Fruit fly (Drosophila melanogaster) whole organism, embryonic: ENCODE results near the gene Mms19.

Experiments used
- Abd-B ChIP-seq: fragments of 200-800 bp; sonication (Bioruptor generic); optimal IDR thresholded peaks from 2 replicates; lab custom pipeline; 2018; ENCODE audit warnings: missing biosample characterization, mild to moderate bottlenecking, missing genetic modification characterization, moderate library complexity
- Atf6 ChIP-seq: fragments of 200-800 bp; sonication (Bioruptor generic); IDR thresholded peaks from 2 replicates; pipeline ENCODE4 v1.3.6; 2022; ENCODE audit warnings: missing biosample characterization, missing genetic modification characterization
- BtbVII ChIP-seq: fragments of 200-800 bp; sonication (Bioruptor generic); optimal IDR thresholded peaks from 3 replicates; lab custom pipeline; 2017; ENCODE audit warnings: missing biosample characterization, mild to moderate bottlenecking, missing genetic modification characterization
- CG10209 ChIP-seq: fragments of 200-800 bp; sonication (Bioruptor generic); optimal IDR thresholded peaks from 3 replicates; lab custom pipeline; 2017; ENCODE audit warnings: missing biosample characterization, mild to moderate bottlenecking, missing genetic modification characterization, missing genetic modification reagents
- CG10654 ChIP-seq: fragments of 200-800 bp; sonication (Bioruptor generic); optimal IDR thresholded peaks from 2 replicates; lab custom pipeline; 2016; ENCODE audit warnings: missing biosample characterization, missing genetic modification characterization
- CG10959 ChIP-seq: fragments of 200-800 bp; sonication (Bioruptor generic); IDR thresholded peaks from 2 replicates; pipeline ENCODE4 v1.3.6; 2022; ENCODE audit warnings: missing biosample characterization, missing genetic modification characterization
- CG10979 ChIP-seq: fragments of 200-800 bp; sonication (Bioruptor generic); optimal IDR thresholded peaks from 2 replicates; lab custom pipeline; 2018; ENCODE audit warnings: missing biosample characterization, mild to moderate bottlenecking, missing genetic modification characterization, moderate library complexity
- CG12104 ChIP-seq: fragments of 200-800 bp; sonication (Bioruptor generic); optimal IDR thresholded peaks from 3 replicates; lab custom pipeline; 2016; ENCODE audit warnings: missing biosample characterization, missing genetic modification characterization
- CG13424 ChIP-seq: fragments of 200-800 bp; sonication (Bioruptor generic); optimal IDR thresholded peaks from 2 replicates; lab custom pipeline; 2019; ENCODE audit warnings: missing biosample characterization, mild to moderate bottlenecking, missing genetic modification characterization, moderate library complexity
- CG13624 ChIP-seq: fragments of 200-800 bp; sonication (Bioruptor generic); optimal IDR thresholded peaks from 2 replicates; lab custom pipeline; 2016; ENCODE audit warnings: missing biosample characterization, missing genetic modification characterization
- CG14050 ChIP-seq: fragments of 200-800 bp; sonication (Bioruptor generic); IDR thresholded peaks from 3 replicates; pipeline ENCODE4 v1.3.6; 2022; ENCODE audit warnings: missing biosample characterization, missing genetic modification characterization
- CG18262 ChIP-seq: fragments of 200-800 bp; optimal IDR thresholded peaks from 3 replicates; lab custom pipeline; 2019; ENCODE audit warnings: missing biosample characterization, mild to moderate bottlenecking, missing genetic modification characterization, moderate library complexity
- CG2199 ChIP-seq: fragments of 200-800 bp; sonication (Bioruptor generic); IDR thresholded peaks from 3 replicates; pipeline ENCODE4 v1.3.6; 2022; ENCODE audit warnings: missing biosample characterization, missing genetic modification characterization
- CG31441 ChIP-seq: fragments of 200-800 bp; sonication (Bioruptor generic); IDR thresholded peaks from 2 replicates; pipeline ENCODE4 v1.3.6; 2022; ENCODE audit warnings: missing biosample characterization, missing genetic modification characterization
- CG3407 ChIP-seq: fragments of 200-800 bp; sonication (Bioruptor generic); optimal IDR thresholded peaks from 2 replicates; lab custom pipeline; 2018; ENCODE audit warnings: missing biosample characterization, mild to moderate bottlenecking, missing genetic modification characterization
- CG6854 ChIP-seq: fragments of 200-800 bp; sonication (Bioruptor generic); optimal IDR thresholded peaks from 3 replicates; lab custom pipeline; 2017; ENCODE audit warnings: missing biosample characterization, mild to moderate bottlenecking, missing genetic modification characterization
- CG7372 ChIP-seq: fragments of 200-800 bp; sonication (Bioruptor generic); IDR thresholded peaks from 2 replicates; pipeline ENCODE4 v1.3.6; 2022; ENCODE audit warnings: missing biosample characterization, missing genetic modification characterization
- CG7987 ChIP-seq: fragments of 200-800 bp; sonication (Bioruptor generic); optimal IDR thresholded peaks from 2 replicates; lab custom pipeline; 2018; ENCODE audit warnings: missing biosample characterization, mild to moderate bottlenecking, missing genetic modification characterization, moderate library complexity
- CoRest ChIP-seq: fragments of 200-800 bp; sonication (Bioruptor generic); optimal IDR thresholded peaks from 3 replicates; lab custom pipeline; 2018; ENCODE audit warnings: missing biosample characterization, mild to moderate bottlenecking, missing genetic modification characterization, moderate library complexity
- HLH3B ChIP-seq: fragments of 200-800 bp; sonication (Bioruptor generic); IDR thresholded peaks from 2 replicates; pipeline ENCODE4 v1.3.6; 2022; ENCODE audit warnings: missing biosample characterization, missing genetic modification characterization
- HLH4C ChIP-seq: fragments of 200-800 bp; sonication (Bioruptor generic); IDR thresholded peaks from 3 replicates; pipeline ENCODE4 v1.3.6; 2022; ENCODE audit warnings: missing biosample characterization, missing genetic modification characterization; ENCODE audit not compliant: partially characterized antibody
- HLHmδ ChIP-seq: fragments of 200-800 bp; sonication (Bioruptor generic); optimal IDR thresholded peaks from 2 replicates; lab custom pipeline; 2018; ENCODE audit warnings: missing biosample characterization, mild to moderate bottlenecking, missing genetic modification characterization, moderate library complexity
- Mad ChIP-seq: fragments of 200-800 bp; sonication (Bioruptor generic); optimal IDR thresholded peaks from 2 replicates; lab custom pipeline; 2016; ENCODE audit warnings: missing biosample characterization, missing genetic modification characterization
- Mes4 ChIP-seq: fragments of 200-800 bp; sonication (Bioruptor generic); optimal IDR thresholded peaks from 2 replicates; lab custom pipeline; 2016; ENCODE audit warnings: missing biosample characterization, missing genetic modification characterization
- Myb ChIP-seq: fragments of 200-800 bp; sonication (Bioruptor generic); optimal IDR thresholded peaks from 2 replicates; lab custom pipeline; 2016; ENCODE audit warnings: missing biosample characterization, missing genetic modification characterization
- Rfx ChIP-seq: fragments of 200-800 bp; sonication (Bioruptor generic); IDR thresholded peaks from 2 replicates; pipeline ENCODE4 v1.3.6; 2022; ENCODE audit warnings: missing biosample characterization, missing genetic modification characterization
- Ssrp ChIP-seq: fragments of 200-800 bp; sonication (Bioruptor generic); optimal IDR thresholded peaks from 2 replicates; lab custom pipeline; 2018; ENCODE audit warnings: missing biosample characterization, mild to moderate bottlenecking, missing genetic modification characterization, moderate library complexity
- Trl ChIP-seq, 3 experiments: fragments of >200 bp in 2 of 3; fragments of 200-800 bp in 1 of 3; sonication (Bioruptor generic) in 1 of 3; optimal IDR thresholded peaks; 2 replicates in 1 of 3; 3 replicates in 2 of 3; lab custom pipeline; 2016 to 2017; ENCODE audit warnings: missing biosample characterization in 1 of 3, missing genetic modification characterization in 1 of 3
- cas ChIP-seq: fragments of 200-800 bp; sonication (Bioruptor generic); IDR thresholded peaks from 2 replicates; pipeline ENCODE4 v1.3.6; 2022; ENCODE audit warnings: missing biosample characterization, missing genetic modification characterization
- caup ChIP-seq: fragments of 200-800 bp; sonication (Bioruptor generic); optimal IDR thresholded peaks from 3 replicates; lab custom pipeline; 2017; ENCODE audit warnings: missing biosample characterization, mild to moderate bottlenecking, missing genetic modification characterization, moderate library complexity; ENCODE audit not compliant: severe bottlenecking
- chif ChIP-seq, 2 experiments: fragments of 200-800 bp; sonication (Bioruptor generic); optimal IDR thresholded peaks; 3 replicates each; lab custom pipeline; 2016; ENCODE audit warnings: missing biosample characterization in 2 of 2, missing genetic modification characterization in 2 of 2
- chinmo ChIP-seq: fragments of 200-800 bp; sonication (Bioruptor generic); IDR thresholded peaks from 4 replicates; pipeline ENCODE4 v1.3.6; 2022; ENCODE audit warnings: missing biosample characterization, missing genetic modification characterization; ENCODE audit not compliant: partially characterized antibody
- chm ChIP-seq: fragments of 200-800 bp; sonication (Bioruptor generic); IDR thresholded peaks from 2 replicates; pipeline ENCODE4 v1.3.6; 2022; ENCODE audit warnings: missing biosample characterization, missing genetic modification characterization
- dmrt11E ChIP-seq: fragments of 200-800 bp; sonication (Bioruptor generic); optimal IDR thresholded peaks from 3 replicates; lab custom pipeline; 2018; ENCODE audit warnings: missing biosample characterization, mild to moderate bottlenecking, missing genetic modification characterization, moderate library complexity
- gsb-n ChIP-seq: fragments of 200-800 bp; sonication (Bioruptor generic); optimal IDR thresholded peaks from 3 replicates; lab custom pipeline; 2018; ENCODE audit warnings: missing biosample characterization, mild to moderate bottlenecking, missing genetic modification characterization
- kah ChIP-seq: fragments of 200-800 bp; sonication (Bioruptor generic); optimal IDR thresholded peaks from 2 replicates; lab custom pipeline; 2018; ENCODE audit warnings: missing biosample characterization, mild to moderate bottlenecking, missing genetic modification characterization
- ken ChIP-seq: fragments of 200-800 bp; sonication (Bioruptor generic); IDR thresholded peaks from 3 replicates; pipeline ENCODE4 v1.3.6; 2022; ENCODE audit warnings: missing biosample characterization, missing genetic modification characterization
- maf-S ChIP-seq: fragments of 200-800 bp; sonication (Bioruptor generic); optimal IDR thresholded peaks from 2 replicates; lab custom pipeline; 2016; ENCODE audit warnings: missing biosample characterization, missing genetic modification characterization
- nerfin-2 ChIP-seq: fragments of 200-800 bp; sonication (Bioruptor generic); IDR thresholded peaks from 2 replicates; pipeline ENCODE4 v1.3.6; 2022; ENCODE audit warnings: missing biosample characterization, missing genetic modification characterization; ENCODE audit not compliant: partially characterized antibody
- pb ChIP-seq: fragments of 200-800 bp; sonication (Bioruptor generic); optimal IDR thresholded peaks from 3 replicates; lab custom pipeline; 2016; ENCODE audit warnings: missing biosample characterization, missing genetic modification characterization
- pfk ChIP-seq: fragments of 200-800 bp; sonication (Bioruptor generic); optimal IDR thresholded peaks from 2 replicates; lab custom pipeline; 2018; ENCODE audit warnings: missing biosample characterization, mild to moderate bottlenecking, missing genetic modification characterization, moderate library complexity
- rib ChIP-seq: fragments of 200-800 bp; sonication (Bioruptor generic); IDR thresholded peaks from 2 replicates; pipeline ENCODE4 v1.3.6; 2022; ENCODE audit warnings: missing biosample characterization, missing genetic modification characterization
- sc ChIP-seq, 3 experiments: fragments of >200 bp in 2 of 3; fragments of 200-800 bp in 1 of 3; sonication (Bioruptor generic) in 1 of 3; optimal IDR thresholded peaks; 2 replicates in 2 of 3; 3 replicates in 1 of 3; lab custom pipeline; 2017; ENCODE audit warnings: mild to moderate bottlenecking in 1 of 3, missing biosample characterization in 1 of 3, missing genetic modification characterization in 1 of 3, missing genetic modification reagents in 1 of 3
- sd ChIP-seq: fragments of 200-800 bp; sonication (Bioruptor generic); optimal IDR thresholded peaks from 3 replicates; lab custom pipeline; 2018; ENCODE audit warnings: missing biosample characterization, mild to moderate bottlenecking, missing genetic modification characterization, moderate library complexity
- seq ChIP-seq: fragments of 200-800 bp; sonication (Bioruptor generic); IDR thresholded peaks from 2 replicates; pipeline ENCODE4 v1.3.6; 2022; ENCODE audit warnings: missing biosample characterization, missing genetic modification characterization
- tx ChIP-seq: fragments of 200-800 bp; sonication (Bioruptor generic); optimal IDR thresholded peaks from 2 replicates; lab custom pipeline; 2016; ENCODE audit warnings: missing biosample characterization, missing genetic modification characterization

The Mms19 gene

dm6 chr3R:5215334-5216307 lies 16.7 kb upstream of the Mms19 start (continued):
- TF ChIP-seq CG10979 (tag; lab: Kevin White, UChicago) (peak; percentile 90), CG7987 (GFP tag; lab: Kevin White, UChicago) (peak; percentile 99), HLHmδ (peak; percentile 99), CG18262 (peak; percentile 95), tx (GFP tag; lab: Kevin White, UChicago) (peak; percentile 92), Ssrp (tag; lab: Kevin White, UChicago) (peak; percentile 63), CG7372 (GFP tag; lab: Robert Waterston, UW) (peak; percentile 65), sc (optimal IDR thresholded peaks at IDR 0.05; lab: Kevin White, UChicago) (no peak), sc (GFP tag; optimal IDR thresholded peaks at IDR 0.05; lab: Kevin White, UChicago) (peak; percentile 100), Myb (peak; percentile 82), Mes4 (GFP tag; lab: Kevin White, UChicago) (peak; percentile 100), sd (tag; lab: Kevin White, UChicago) (peak; percentile 86), CG12104 (GFP tag; lab: Kevin White, UChicago) (peak; percentile 97), CG31441 (GFP tag; lab: Robert Waterston, UW) (peak; percentile 91), Rfx (GFP tag; lab: Robert Waterston, UW) (peak; percentile 71), CoRest (peak; percentile 86), Mad (GFP tag; lab: Kevin White, UChicago) (peak; percentile 99), kah (peak; percentile 92), HLH3B (peak; percentile 97), Atf6 (peak; percentile 79; the same call in 1 of the 2 replicates), caup (GFP tag; lab: Kevin White, UChicago) (peak; percentile 93), CG14050 (peak; percentile 82), chif (GFP tag; optimal IDR thresholded peaks at IDR 0.05; lab: Kevin White, UChicago) (peak; percentile 99), CG6854 (GFP tag; lab: Kevin White, UChicago) (peak; percentile 67), BtbVII (GFP tag; lab: Kevin White, UChicago) (peak; percentile 90), dmrt11E (peak; percentile 97), CG2199 (peak; percentile 98), gsb-n (tag; lab: Kevin White, UChicago) (peak; percentile 99), chinmo (peak; percentile 90; the same call in 3 of the 4 replicates), CG13624 (GFP tag; lab: Kevin White, UChicago) (peak; percentile 86), pfk (peak; percentile 85), chm (GFP tag; lab: Robert Waterston, UW) (peak; percentile 100), cas (GFP tag; lab: Robert Waterston, UW) (no peak), rib (GFP tag; lab: Robert Waterston, UW) (peak; percentile 84), nerfin-2 (GFP tag; lab: Robert Waterston, UW) (no peak; the same call in 1 of the 2 replicates), CG10209 (GFP tag; lab: Kevin White, UChicago) (peak; percentile 99), CG3407 (peak; percentile 99), ken (GFP tag; lab: Robert Waterston, UW) (peak; percentile 98), Abd-B (GFP tag; lab: Kevin White, UChicago) (peak; percentile 33), CG10654 (GFP tag; lab: Kevin White, UChicago) (peak; percentile 99), seq (peak; percentile 88), pb (GFP tag; lab: Kevin White, UChicago) (peak; percentile 98), Trl (optimal IDR thresholded peaks at IDR 0.05; lab: Kevin White, UChicago) (no peak), Trl (GFP tag; optimal IDR thresholded peaks at IDR 0.05; lab: Kevin White, UChicago) (peak; percentile 99), CG13424 (tag; lab: Kevin White, UChicago) (peak; percentile 87), CG10959 (GFP tag; lab: Robert Waterston, UW) (peak; percentile 97), maf-S (GFP tag; lab: Kevin White, UChicago) (peak; percentile 98), HLH4C (GFP tag; lab: Robert Waterston, UW) (no peak; the same call in 2 of the 3 replicates)
